Worm (Caenorhabditis elegans) whole organism, L2 larva: ENCODE results near the gene Y57G11C.41.
A peak's percentile ranks its signal among the peaks of the same experiment; 100 is the strongest.

Experiments used
- C34F6.9 ChIP-seq: fragments of 150-350 bp; optimal IDR thresholded peaks from 2 replicates; lab custom pipeline; 2014; ENCODE audit warnings: missing biosample characterization, missing genetic modification characterization
- F13H6.1 ChIP-seq: sonication (generic microtip); optimal IDR thresholded peaks from 2 replicates; lab custom pipeline; 2016; ENCODE audit warnings: missing genetic modification characterization, missing compliant biosample characterization
- R02D3.7 ChIP-seq: fragments of 150-350 bp; optimal IDR thresholded peaks from 2 replicates; lab custom pipeline; 2014; ENCODE audit warnings: missing biosample characterization, missing genetic modification characterization
- Y55F3AM.14 ChIP-seq: fragments of 200-800 bp; sonication (Bioruptor generic); optimal IDR thresholded peaks from 2 replicates; lab custom pipeline; 2018; ENCODE audit warnings: mild to moderate bottlenecking, missing genetic modification characterization, missing compliant biosample characterization
- ZK546.5 ChIP-seq: sonication (generic microtip); optimal IDR thresholded peaks from 2 replicates; lab custom pipeline; 2017; ENCODE audit warnings: missing biosample characterization, missing genetic modification characterization
- aly-2 ChIP-seq: fragments of 150-350 bp; optimal IDR thresholded peaks from 2 replicates; lab custom pipeline; 2014; ENCODE audit warnings: missing biosample characterization, missing genetic modification characterization
- ama-1 ChIP-seq: fragments of 150-350 bp; optimal IDR thresholded peaks from 2 replicates; lab custom pipeline; 2018; ENCODE audit warnings: inconsistent platforms
- blmp-1 ChIP-seq: sonication (generic microtip); optimal IDR thresholded peaks from 2 replicates; lab custom pipeline; 2017; ENCODE audit warnings: missing genetic modification characterization, mild to moderate bottlenecking, missing compliant biosample characterization, antibody characterized with exemption, moderate library complexity; ENCODE audit not compliant: insufficient read depth
- ceh-16 ChIP-seq: fragments of 150-350 bp; optimal IDR thresholded peaks from 2 replicates; lab custom pipeline; 2014; ENCODE audit warnings: missing biosample characterization, missing genetic modification characterization
- ceh-82 ChIP-seq: fragments of 150-350 bp; optimal IDR thresholded peaks from 2 replicates; lab custom pipeline; 2014; ENCODE audit warnings: missing biosample characterization, missing genetic modification characterization
- crh-2 ChIP-seq: sonication (generic microtip); optimal IDR thresholded peaks from 2 replicates; lab custom pipeline; 2017; ENCODE audit warnings: missing biosample characterization, missing genetic modification characterization
- egl-27 ChIP-seq: sonication (generic microtip); optimal IDR thresholded peaks from 3 replicates; lab custom pipeline; 2017; ENCODE audit warnings: missing biosample characterization, missing genetic modification reagents, missing genetic modification characterization
- elt-1 ChIP-seq: fragments of 150-350 bp; optimal IDR thresholded peaks from 2 replicates; lab custom pipeline; 2014; ENCODE audit warnings: missing biosample characterization, missing genetic modification characterization
- elt-3 ChIP-seq: sonication (generic microtip); optimal IDR thresholded peaks from 2 replicates; lab custom pipeline; 2017; ENCODE audit warnings: missing biosample characterization, missing genetic modification characterization
- fos-1 ChIP-seq: fragments of 150-350 bp; optimal IDR thresholded peaks from 2 replicates; lab custom pipeline; 2014; ENCODE audit warnings: missing biosample characterization, missing genetic modification characterization
- gmeb-1 ChIP-seq: fragments of 150-350 bp; optimal IDR thresholded peaks from 2 replicates; lab custom pipeline; 2014; ENCODE audit warnings: missing biosample characterization, missing genetic modification characterization
- lin-11 ChIP-seq: fragments of 150-350 bp; sonication (generic microtip); optimal IDR thresholded peaks from 2 replicates; lab custom pipeline; 2014; ENCODE audit warnings: missing biosample characterization, missing genetic modification characterization, inconsistent platforms, mixed read lengths
- lin-13 ChIP-seq: fragments of 150-350 bp; optimal IDR thresholded peaks from 2 replicates; lab custom pipeline; 2014; ENCODE audit warnings: missing biosample characterization, missing genetic modification reagents, missing genetic modification characterization
- lin-39 ChIP-seq: fragments of 150-350 bp; optimal IDR thresholded peaks from 2 replicates; lab custom pipeline; 2014; ENCODE audit warnings: missing biosample characterization, missing genetic modification reagents, missing genetic modification characterization
- lsy-2 ChIP-seq, 2 experiments: fragments of 150-350 bp in 1 of 2; sonication (generic microtip) in 1 of 2; optimal IDR thresholded peaks; 2 replicates each; lab custom pipeline; 2014 to 2017; ENCODE audit warnings: missing biosample characterization in 2 of 2, missing genetic modification characterization in 2 of 2
- mbf-1 ChIP-seq: sonication (generic microtip); optimal IDR thresholded peaks from 2 replicates; lab custom pipeline; 2017; ENCODE audit warnings: missing biosample characterization, missing genetic modification characterization
- mdl-1 ChIP-seq, 2 experiments: fragments of 150-350 bp in 1 of 2; sonication (generic microtip) in 1 of 2; optimal IDR thresholded peaks; 2 replicates each; lab custom pipeline; 2017; ENCODE audit warnings: missing biosample characterization in 2 of 2, missing genetic modification characterization in 2 of 2
- nhr-10 ChIP-seq: sonication (generic microtip); optimal IDR thresholded peaks from 2 replicates; lab custom pipeline; 2017; ENCODE audit warnings: missing biosample characterization, missing genetic modification characterization
- nhr-11 ChIP-seq: fragments of 150-350 bp; optimal IDR thresholded peaks from 2 replicates; lab custom pipeline; 2014; ENCODE audit warnings: missing biosample characterization, missing genetic modification characterization
- nhr-12 ChIP-seq: fragments of 150-350 bp; optimal IDR thresholded peaks from 2 replicates; lab custom pipeline; 2014; ENCODE audit warnings: missing biosample characterization, missing genetic modification characterization
- nhr-129 ChIP-seq: fragments of 150-350 bp; optimal IDR thresholded peaks from 2 replicates; lab custom pipeline; 2014; ENCODE audit warnings: missing biosample characterization, missing genetic modification characterization
- nhr-21 ChIP-seq: fragments of 150-350 bp; optimal IDR thresholded peaks from 2 replicates; lab custom pipeline; 2014; ENCODE audit warnings: missing biosample characterization, missing genetic modification characterization
- nhr-23 ChIP-seq: fragments of 150-350 bp; optimal IDR thresholded peaks from 2 replicates; lab custom pipeline; 2014; ENCODE audit warnings: missing biosample characterization, missing genetic modification reagents, missing genetic modification characterization
- nhr-237 ChIP-seq: fragments of 150-350 bp; optimal IDR thresholded peaks from 2 replicates; lab custom pipeline; 2014; ENCODE audit warnings: missing biosample characterization, missing genetic modification characterization
- nhr-25 ChIP-seq: fragments of 150-350 bp; sonication (generic microtip); optimal IDR thresholded peaks from 3 replicates; lab custom pipeline; 2014; ENCODE audit warnings: missing biosample characterization, missing genetic modification characterization
- nhr-6 ChIP-seq: fragments of 150-350 bp; optimal IDR thresholded peaks from 2 replicates; lab custom pipeline; 2014; ENCODE audit warnings: missing biosample characterization, missing genetic modification characterization
- nhr-77 ChIP-seq: fragments of 150-350 bp; optimal IDR thresholded peaks from 2 replicates; lab custom pipeline; 2014; ENCODE audit warnings: missing biosample characterization, missing genetic modification characterization
- sem-4 ChIP-seq: fragments of 150-350 bp; optimal IDR thresholded peaks from 2 replicates; lab custom pipeline; 2014; ENCODE audit warnings: missing biosample characterization, missing genetic modification reagents, missing genetic modification characterization
- skn-1 ChIP-seq: sonication (generic microtip); optimal IDR thresholded peaks from 2 replicates; lab custom pipeline; 2017; ENCODE audit warnings: missing biosample characterization, missing genetic modification characterization
- sma-3 ChIP-seq: sonication (generic microtip); optimal IDR thresholded peaks from 2 replicates; lab custom pipeline; 2016; ENCODE audit warnings: missing genetic modification reagents, missing genetic modification characterization, missing compliant biosample characterization
- unc-39 ChIP-seq: fragments of 150-350 bp; optimal IDR thresholded peaks from 2 replicates; lab custom pipeline; 2014; ENCODE audit warnings: missing biosample characterization, missing genetic modification characterization
- unc-55 ChIP-seq: fragments of 150-350 bp; sonication (generic microtip); optimal IDR thresholded peaks from 3 replicates; lab custom pipeline; 2014; ENCODE audit warnings: missing biosample characterization, missing genetic modification reagents, missing genetic modification characterization
- unc-62 ChIP-seq: fragments of 150-350 bp; optimal IDR thresholded peaks from 2 replicates; lab custom pipeline; 2014; ENCODE audit warnings: missing biosample characterization, missing genetic modification reagents, missing genetic modification characterization
- zag-1 ChIP-seq: fragments of 150-350 bp; optimal IDR thresholded peaks from 2 replicates; lab custom pipeline; 2014; ENCODE audit warnings: missing biosample characterization, missing genetic modification characterization
- ztf-11 ChIP-seq: sonication (generic microtip); optimal IDR thresholded peaks from 2 replicates; lab custom pipeline; 2017; ENCODE audit warnings: missing biosample characterization, missing genetic modification characterization
- ztf-4 ChIP-seq: fragments of 150-350 bp; optimal IDR thresholded peaks from 2 replicates; lab custom pipeline; 2014; ENCODE audit warnings: missing biosample characterization, missing genetic modification characterization

Y57G11C.41 gene

ce11 chrIV:14677095-14677633, 29.0 kb downstream of the Y57G11C.41 start, which contains the start of gene Y57G11C.31:
TSS of gene Y57G11C.31 (plus strand) at chrIV:14677370.
- TF ChIP-seq nhr-23 (tag; lab: Kevin White, UChicago) (no peak), R02D3.7 (tag; lab: Kevin White, UChicago) (no peak), zag-1 (tag; lab: Kevin White, UChicago) (no peak), nhr-25 (tag; lab: Kevin White, UChicago) (peak; percentile 45), crh-2 (tag; lab: Kevin White, UChicago) (no peak), lin-39 (tag; lab: Kevin White, UChicago) (no peak), C34F6.9 (no peak), nhr-77 (tag; lab: Kevin White, UChicago) (no peak), elt-1 (tag; lab: Kevin White, UChicago) (no peak), sma-3 (GFP tag; lab: Kevin White, UChicago) (no peak), Y55F3AM.14 (GFP tag; lab: Kevin White, UChicago) (no peak), ceh-82 (no peak), nhr-21 (tag; lab: Kevin White, UChicago) (peak; percentile 48), nhr-129 (peak; percentile 1), blmp-1 (tag; lab: Kevin White, UChicago) (peak; percentile 67), sem-4 (tag; lab: Kevin White, UChicago) (no peak), ZK546.5 (tag; lab: Kevin White, UChicago) (no peak)

ce11 chrIV:14675789-14676188, 30.4 kb downstream of the Y57G11C.41 start:
- TF ChIP-seq unc-55 (GFP tag; lab: Kevin White, UChicago) (no peak), egl-27 (tag; lab: Kevin White, UChicago) (peak; percentile 26), lin-39 (tag; lab: Kevin White, UChicago) (no peak), nhr-237 (tag; lab: Kevin White, UChicago) (no peak), skn-1 (tag; lab: Kevin White, UChicago) (no peak), gmeb-1 (tag; lab: Kevin White, UChicago) (no peak), crh-2 (tag; lab: Kevin White, UChicago) (no peak), ceh-82 (no peak), ceh-16 (tag; lab: Kevin White, UChicago) (peak; percentile 79), lin-13 (GFP tag; lab: Kevin White, UChicago) (no peak), nhr-129 (peak; percentile 85), nhr-12 (tag; lab: Kevin White, UChicago) (no peak), mdl-1 (tag; optimal IDR thresholded peaks at IDR 0.05; lab: Kevin White, UChicago) (no peak), C34F6.9 (peak; percentile 24), blmp-1 (tag; lab: Kevin White, UChicago) (peak; percentile 46), unc-62 (no peak), nhr-11 (tag; lab: Kevin White, UChicago) (no peak), F13H6.1 (tag; lab: Kevin White, UChicago) (no peak), fos-1 (peak; percentile 26), nhr-21 (tag; lab: Kevin White, UChicago) (peak; percentile 65), lin-11 (tag; lab: Kevin White, UChicago) (no peak), mbf-1 (no peak), ztf-4 (tag; lab: Kevin White, UChicago) (no peak), aly-2 (tag; lab: Kevin White, UChicago) (no peak), elt-3 (tag; lab: Kevin White, UChicago) (no peak), Y55F3AM.14 (GFP tag; lab: Kevin White, UChicago) (no peak), zag-1 (tag; lab: Kevin White, UChicago) (no peak), nhr-6 (no peak), sma-3 (GFP tag; lab: Kevin White, UChicago) (no peak), unc-39 (tag; lab: Kevin White, UChicago) (no peak), nhr-25 (tag; lab: Kevin White, UChicago) (peak; percentile 86), lsy-2 (tag; optimal IDR thresholded peaks at IDR 0.05; lab: Kevin White, UChicago) (peak in 1 of 2 experiments; percentile 55), ama-1 (lab: Kevin White, UChicago) (no peak), nhr-23 (tag; lab: Kevin White, UChicago) (no peak), nhr-10 (tag; lab: Kevin White, UChicago) (no peak), ztf-11 (tag; lab: Kevin White, UChicago) (no peak)
